Fruit fly (Drosophila melanogaster) S2 (cell line): ENCODE measurements around the gene CG12182.

ENCODE experiments used
- CG8478 ChIP-seq: fragments of >200 bp; optimal IDR thresholded peaks from 2 replicates; lab custom pipeline; 2018
- CTCF ChIP-seq, 2 experiments: fragments of >200 bp; optimal IDR thresholded peaks; 2 replicates each; lab custom pipeline; 2018

CG12182 gene

dm6 chr3L:2595481-2595880, 3.9 kb downstream of the CG12182 start, which contains the start of gene CG16984:
CG16984 (plus strand) TSS chr3L:2595781.
- TF ChIP-seq CTCF (optimal IDR thresholded peaks at IDR 0.05; lab: Kevin White, UChicago) = no peak

- TF ChIP-seq CTCF (optimal IDR thresholded peaks at IDR 0.05; lab: Kevin White, UChicago) (no peak), CG8478 (lab: Kevin White, UChicago) (no peak)
Measured at dm6 chr3L:2590764-2591309, 8.5 kb downstream of the CG12182 start.

dm6 chr3L:2589911-2590763, 9.2 kb downstream of the CG12182 start:
- no peak for TF ChIP-seq CTCF (optimal IDR thresholded peaks at IDR 0.05; lab: Kevin White, UChicago)
- TF ChIP-seq CG8478 (lab: Kevin White, UChicago) = no peak

dm6 chr3L:2589167-2589910, 10.0 kb downstream of the CG12182 start, which contains the start of gene dos:
dos (plus strand) TSS chr3L:2589414.
- TF ChIP-seq CTCF (optimal IDR thresholded peaks at IDR 0.05; lab: Kevin White, UChicago) = no peak
- no peak for TF ChIP-seq CG8478 (lab: Kevin White, UChicago)

dm6 chr3L:2588306-2588705, 11.1 kb downstream of the CG12182 start:
- TF ChIP-seq CG8478 (lab: Kevin White, UChicago) (no peak), CTCF (optimal IDR thresholded peaks at IDR 0.05; lab: Kevin White, UChicago) (no peak)

- TF ChIP-seq CTCF (optimal IDR thresholded peaks at IDR 0.05; lab: Kevin White, UChicago) = no peak
- TF ChIP-seq CG8478 (lab: Kevin White, UChicago) = no peak
Measured at dm6 chr3L:2587562-2587918, 11.8 kb downstream of the CG12182 start.

- TF ChIP-seq CTCF (optimal IDR thresholded peaks at IDR 0.05; lab: Kevin White, UChicago) = no peak
- no peak for TF ChIP-seq CG8478 (lab: Kevin White, UChicago)
Measured at dm6 chr3L:2586804-2587561, 12.4 kb downstream of the CG12182 start, which contains the start of gene RpL8. RpL8 (plus strand) TSS chr3L:2587456.

dm6 chr3L:2585794-2586741, 13.3 kb downstream of the CG12182 start, which contains the start of gene msn:
msn (minus strand) TSS chr3L:2586540.
- peak in 1 of 2 experiments; percentile 18 for TF ChIP-seq CTCF (optimal IDR thresholded peaks at IDR 0.05; lab: Kevin White, UChicago)
- no peak for TF ChIP-seq CG8478 (lab: Kevin White, UChicago)

- TF ChIP-seq CG8478 (lab: Kevin White, UChicago) = no peak
- no peak for TF ChIP-seq CTCF (optimal IDR thresholded peaks at IDR 0.05; lab: Kevin White, UChicago)
Measured at dm6 chr3L:2584827-2585226, 14.6 kb downstream of the CG12182 start.

dm6 chr3L:2584119-2584805, 15.1 kb downstream of the CG12182 start:
- TF ChIP-seq CG8478 (lab: Kevin White, UChicago) = no peak
- no peak for TF ChIP-seq CTCF (optimal IDR thresholded peaks at IDR 0.05; lab: Kevin White, UChicago)

- TF ChIP-seq CG8478 (lab: Kevin White, UChicago) (no peak), CTCF (optimal IDR thresholded peaks at IDR 0.05; lab: Kevin White, UChicago) (no peak)
Measured at dm6 chr3L:2583537-2583870, 15.9 kb downstream of the CG12182 start.

- TF ChIP-seq CTCF (optimal IDR thresholded peaks at IDR 0.05; lab: Kevin White, UChicago) (no peak), CG8478 (lab: Kevin White, UChicago) (no peak)
Measured at dm6 chr3L:2582753-2583536, 16.4 kb downstream of the CG12182 start.
